Fruit fly (Drosophila melanogaster) whole organism, pupa: ENCODE results near the gene CG4577.

Source experiments
- CG10348 ChIP-seq: fragments of 200-800 bp; sonication (Bioruptor generic); IDR thresholded peaks from 2 replicates; pipeline ENCODE4 v1.3.6; 2022; ENCODE audit warnings: missing biosample characterization, missing genetic modification characterization
- CG14655 ChIP-seq: fragments of 200-800 bp; sonication (Bioruptor generic); optimal IDR thresholded peaks from 3 replicates; lab custom pipeline; 2017; ENCODE audit warnings: mild to moderate bottlenecking, missing biosample characterization, missing genetic modification reagents, missing genetic modification characterization
- CG17806 ChIP-seq: fragments of 200-800 bp; sonication (Bioruptor generic); optimal IDR thresholded peaks from 2 replicates; lab custom pipeline; 2018; ENCODE audit warnings: missing biosample characterization, mild to moderate bottlenecking, missing genetic modification characterization, moderate library complexity
- CG34367 ChIP-seq: fragments of 200-800 bp; sonication (Bioruptor generic); optimal IDR thresholded peaks from 2 replicates; lab custom pipeline; 2018; ENCODE audit warnings: missing biosample characterization, mild to moderate bottlenecking, missing genetic modification characterization
- CG8159 ChIP-seq: fragments of 200-800 bp; sonication (Bioruptor generic); optimal IDR thresholded peaks from 3 replicates; lab custom pipeline; 2018; ENCODE audit warnings: missing biosample characterization, mild to moderate bottlenecking, missing genetic modification characterization, moderate library complexity
- EcR ChIP-seq: fragments of 200-800 bp; sonication (Bioruptor generic); optimal IDR thresholded peaks from 3 replicates; lab custom pipeline; 2019; ENCODE audit warnings: missing biosample characterization, missing genetic modification characterization, mild to moderate bottlenecking, moderate library complexity, missing genetic modification reagents
- Pif1A ChIP-seq: fragments of 200-800 bp; sonication (Bioruptor generic); optimal IDR thresholded peaks from 3 replicates; lab custom pipeline; 2016; ENCODE audit warnings: missing biosample characterization, missing genetic modification characterization
- rn ChIP-seq: fragments of 200-800 bp; sonication (Bioruptor generic); IDR thresholded peaks from 2 replicates; pipeline ENCODE4 v1.3.6; 2022; ENCODE audit warnings: missing biosample characterization, missing genetic modification characterization

DNA sequence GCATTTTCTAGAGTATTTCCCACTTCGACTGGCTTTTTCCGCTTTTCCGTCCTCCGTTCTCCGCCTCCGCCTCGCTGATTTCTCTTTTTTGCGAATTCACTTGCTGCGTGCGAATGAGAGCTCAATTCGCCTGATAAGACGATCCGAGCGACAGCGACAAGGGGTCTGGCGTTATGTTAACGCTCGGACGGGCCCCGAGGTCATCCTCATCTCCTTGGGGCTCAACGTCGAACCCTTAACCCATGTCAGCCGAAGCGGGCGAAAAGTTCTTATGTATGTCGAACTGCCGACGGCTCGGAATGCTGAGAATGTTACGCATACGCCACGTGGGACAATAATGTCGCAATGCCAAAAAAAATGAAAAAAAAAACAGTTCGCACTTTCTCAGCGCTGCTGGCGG, 39.0 kb upstream of the CG4577 start:
- TF ChIP-seq rn = no peak
- TF ChIP-seq CG10348 (GFP tag; lab: Robert Waterston, UW) = no peak
- no peak for TF ChIP-seq Pif1A (GFP tag; lab: Kevin White, UChicago)
- TF ChIP-seq EcR (GFP tag; lab: Kevin White, UChicago) = no peak
- no peak for TF ChIP-seq CG17806
- TF ChIP-seq CG34367 (tag; lab: Kevin White, UChicago) = no peak
- TF ChIP-seq CG8159 (tag; lab: Kevin White, UChicago) = no peak
- no peak for TF ChIP-seq CG14655 (GFP tag; lab: Kevin White, UChicago)
